Worm (Caenorhabditis elegans) whole organism, young adult: ENCODE results near the gene F18E2.15.

Experiments
- B0261.1 ChIP-seq: sonication (generic microtip); optimal IDR thresholded peaks from 2 replicates; lab custom pipeline; 2016; ENCODE audit warnings: mild to moderate bottlenecking, missing genetic modification characterization, moderate library complexity, missing compliant biosample characterization
- F22D6.2 ChIP-seq: sonication (generic microtip); optimal IDR thresholded peaks from 2 replicates; lab custom pipeline; 2016; ENCODE audit warnings: mild to moderate bottlenecking, missing genetic modification characterization, missing compliant biosample characterization
- Y53G8AR.9 ChIP-seq: fragments of 200-800 bp; sonication (Bioruptor generic); conservative IDR thresholded peaks from 2 replicates; pipeline ENCODE4 v1.3.6; 2022; ENCODE audit warnings: missing genetic modification reagents, missing genetic modification characterization, missing compliant biosample characterization
- akir-1 ChIP-seq: fragments of 200-800 bp; sonication (Bioruptor generic); optimal IDR thresholded peaks from 2 replicates; lab custom pipeline; 2018; ENCODE audit warnings: mild to moderate bottlenecking, missing genetic modification characterization, moderate library complexity, missing compliant biosample characterization
- ama-1 ChIP-seq, 3 experiments: fragments of 150-350 bp in 1 of 3; sonication (generic microtip) in 2 of 3; optimal IDR thresholded peaks; 2 replicates each; lab custom pipeline; 2014 to 2018; ENCODE audit warnings: missing biosample characterization in 2 of 3, missing genetic modification characterization in 2 of 3, missing genetic modification reagents in 2 of 3
- hlh-26 ChIP-seq: fragments of 200-800 bp; sonication (Bioruptor generic); conservative IDR thresholded peaks from 2 replicates; pipeline ENCODE4 v1.3.6; 2022; ENCODE audit warnings: missing genetic modification reagents, missing genetic modification characterization, missing compliant biosample characterization
- pha-4 ChIP-seq: fragments of 150-350 bp; sonication (generic microtip); optimal IDR thresholded peaks from 2 replicates; lab custom pipeline; 2014; ENCODE audit warnings: missing biosample characterization, missing genetic modification reagents, missing genetic modification characterization
- sea-2 ChIP-seq: fragments of 200-800 bp; sonication (Bioruptor generic); IDR thresholded peaks from 2 replicates; pipeline ENCODE4 v1.3.6; 2022; ENCODE audit warnings: missing genetic modification characterization, missing compliant biosample characterization
- ztf-22 ChIP-seq: fragments of 200-800 bp; sonication (Bioruptor generic); optimal IDR thresholded peaks from 2 replicates; lab custom pipeline; 2018; ENCODE audit warnings: mild to moderate bottlenecking, missing genetic modification characterization, moderate library complexity, missing compliant biosample characterization

- TF ChIP-seq sea-2 (GFP tag; lab: Robert Waterston, UW) (no peak), B0261.1 (tag; lab: Kevin White, UChicago) (no peak), pha-4 (tag; lab: Kevin White, UChicago) (no peak), Y53G8AR.9 (GFP tag; lab: Robert Waterston, UW) (no peak), F22D6.2 (tag; lab: Kevin White, UChicago) (no peak), ztf-22 (GFP tag; lab: Kevin White, UChicago) (no peak), hlh-26 (no peak), akir-1 (no peak), ama-1 (optimal IDR thresholded peaks at IDR 0.05; lab: Kevin White, UChicago) (no peak), ama-1 (GFP tag; optimal IDR thresholded peaks at IDR 0.05; lab: Kevin White, UChicago) (no peak)
These were observed 27.2 kb downstream of the F18E2.15 start, which contains the start of the genes dhs-21 and xbx-9 for ce11 chrV:12733465-12734248.
